Worm (Caenorhabditis elegans) whole organism, late embryonic: ENCODE measurements around the gene ZC395.4.

ENCODE experiments used
- K09A11.1 ChIP-seq: sonication (generic microtip); optimal IDR thresholded peaks from 2 replicates; lab custom pipeline; 2017; ENCODE audit warnings: antibody characterized with exemption, mild to moderate bottlenecking, missing genetic modification characterization, missing compliant biosample characterization; ENCODE audit not compliant: insufficient read depth
- ceh-14 ChIP-seq: sonication (generic microtip); optimal IDR thresholded peaks from 2 replicates; lab custom pipeline; 2016; ENCODE audit warnings: missing genotype, missing genetic modification characterization, missing compliant biosample characterization
- ceh-19 ChIP-seq: fragments of 200-800 bp; sonication (Bioruptor generic); optimal IDR thresholded peaks from 2 replicates; lab custom pipeline; 2018; ENCODE audit warnings: mild to moderate bottlenecking, missing genetic modification characterization, missing compliant biosample characterization
- ceh-9 ChIP-seq: sonication (generic microtip); optimal IDR thresholded peaks from 2 replicates; lab custom pipeline; 2016; ENCODE audit warnings: mild to moderate bottlenecking, missing genetic modification characterization, inconsistent platforms, missing compliant biosample characterization
- dmd-4 ChIP-seq: sonication (generic microtip); optimal IDR thresholded peaks from 2 replicates; lab custom pipeline; 2016; ENCODE audit warnings: borderline replicate concordance, missing genetic modification characterization, missing compliant biosample characterization
- ets-4 ChIP-seq: sonication (generic microtip); optimal IDR thresholded peaks from 2 replicates; lab custom pipeline; 2016; ENCODE audit warnings: missing genetic modification characterization, missing compliant biosample characterization
- fkh-10 ChIP-seq: fragments of 150-350 bp; optimal IDR thresholded peaks from 2 replicates; lab custom pipeline; 2014; ENCODE audit warnings: missing biosample characterization, missing genetic modification reagents, missing genetic modification characterization
- hlh-15 ChIP-seq: sonication (generic microtip); optimal IDR thresholded peaks from 2 replicates; lab custom pipeline; 2016; ENCODE audit warnings: missing genetic modification characterization, missing compliant biosample characterization
- hlh-8 ChIP-seq: sonication (generic microtip); optimal IDR thresholded peaks from 2 replicates; lab custom pipeline; 2016; ENCODE audit warnings: missing genotype, missing genetic modification characterization, missing compliant biosample characterization
- lim-6 ChIP-seq: sonication (generic microtip); optimal IDR thresholded peaks from 2 replicates; lab custom pipeline; 2016; ENCODE audit warnings: missing genetic modification characterization, missing compliant biosample characterization
- pax-1 ChIP-seq: fragments of 150-350 bp; optimal IDR thresholded peaks from 2 replicates; lab custom pipeline; 2014; ENCODE audit warnings: missing biosample characterization, missing genetic modification characterization
- pqm-1 ChIP-seq: sonication (generic microtip); optimal IDR thresholded peaks from 2 replicates; lab custom pipeline; 2016; ENCODE audit warnings: missing genetic modification characterization, missing compliant biosample characterization
- ref-2 ChIP-seq: sonication (generic microtip); optimal IDR thresholded peaks from 2 replicates; lab custom pipeline; 2016; ENCODE audit warnings: missing genetic modification characterization, missing compliant biosample characterization
- zip-5 ChIP-seq: sonication (generic microtip); optimal IDR thresholded peaks from 2 replicates; lab custom pipeline; 2016; ENCODE audit warnings: missing genetic modification characterization, missing compliant biosample characterization

DNA sequence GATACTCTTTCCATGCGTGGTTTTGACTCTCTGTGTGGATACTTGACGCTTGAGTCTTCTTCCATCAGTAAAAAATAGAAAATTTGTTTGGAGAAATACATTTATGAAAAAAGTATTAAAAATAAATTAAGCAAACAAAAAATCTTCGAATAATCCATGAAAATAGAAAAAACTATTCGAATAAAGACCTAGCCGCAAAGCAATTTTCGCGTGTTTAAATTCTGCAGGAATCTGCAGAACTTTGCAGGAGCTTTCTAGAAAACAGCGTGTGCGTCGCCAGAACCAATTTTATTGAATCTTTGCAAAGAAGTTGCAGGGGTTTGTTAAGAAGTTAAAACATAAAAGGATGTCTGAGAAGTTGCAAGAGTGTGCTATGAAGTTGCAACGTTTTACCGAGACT lies 16.3 kb downstream of the ZC395.4 start, which contains the start of gene ZC395.11:
- TF ChIP-seq hlh-15 (tag; lab: Kevin White, UChicago) (no peak), ets-4 (tag; lab: Kevin White, UChicago) (no peak), ref-2 (tag; lab: Kevin White, UChicago) (no peak), ceh-9 (tag; lab: Kevin White, UChicago) (no peak), pax-1 (tag; lab: Kevin White, UChicago) (no peak), fkh-10 (GFP tag; lab: Kevin White, UChicago) (no peak), K09A11.1 (tag; lab: Kevin White, UChicago) (no peak), zip-5 (tag; lab: Kevin White, UChicago) (no peak), ceh-19 (no peak), pqm-1 (no peak), hlh-8 (tag; lab: Kevin White, UChicago) (no peak), lim-6 (tag; lab: Kevin White, UChicago) (no peak), ceh-14 (tag; lab: Kevin White, UChicago) (no peak), dmd-4 (tag; lab: Kevin White, UChicago) (no peak)
